Fruit fly (Drosophila melanogaster): ENCODE data around the gene CG10311.

Gene CG10311

dm6 chr3R:16353195-16353594, 3.6 kb downstream of the CG10311 start:
- TF ChIP-seq fd85E (GFP tag; optimal IDR thresholded peaks at IDR 0.05) (no peak), CG1621 (tag; optimal IDR thresholded peaks at IDR 0.05) (peak; percentile 0)

dm6 chr3R:16352039-16352438, 4.8 kb downstream of the CG10311 start:
- peak; percentile 100 for TF ChIP-seq svp (GFP tag)
- no peak for TF ChIP-seq CG6854 (GFP tag; optimal IDR thresholded peaks at IDR 0.05)

dm6 chr3R:16351044-16351443, 5.8 kb downstream of the CG10311 start:
- TF ChIP-seq svp (GFP tag) (peak; percentile 61), Eip75B (GFP tag; optimal IDR thresholded peaks at IDR 0.05) (peak; percentile 24), pdm3 (GFP tag; optimal IDR thresholded peaks at IDR 0.05) (no peak)

DNA sequence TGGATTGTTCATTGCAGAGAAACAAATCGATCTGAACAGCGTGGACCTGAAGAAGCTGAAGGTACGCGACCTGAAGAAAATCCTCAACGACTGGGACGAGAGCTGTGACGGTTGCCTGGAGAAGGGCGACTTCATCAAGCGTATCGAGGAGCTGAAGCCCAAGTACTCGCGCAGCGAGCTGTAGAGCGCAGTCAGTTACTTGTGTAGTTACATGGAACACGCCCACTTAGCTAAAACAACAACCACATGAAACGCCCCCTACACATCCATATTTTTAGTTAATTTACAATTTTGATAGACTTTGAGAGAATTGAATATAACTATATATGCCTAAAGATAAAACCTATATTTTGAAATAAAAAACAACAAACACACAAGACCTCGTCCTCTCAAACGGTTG, 6.4 kb downstream of the CG10311 start:
- no peak for TF ChIP-seq Hr4 (GFP tag; optimal IDR thresholded peaks at IDR 0.05)
- no peak for TF ChIP-seq pdm3 (GFP tag; optimal IDR thresholded peaks at IDR 0.05)

DNA sequence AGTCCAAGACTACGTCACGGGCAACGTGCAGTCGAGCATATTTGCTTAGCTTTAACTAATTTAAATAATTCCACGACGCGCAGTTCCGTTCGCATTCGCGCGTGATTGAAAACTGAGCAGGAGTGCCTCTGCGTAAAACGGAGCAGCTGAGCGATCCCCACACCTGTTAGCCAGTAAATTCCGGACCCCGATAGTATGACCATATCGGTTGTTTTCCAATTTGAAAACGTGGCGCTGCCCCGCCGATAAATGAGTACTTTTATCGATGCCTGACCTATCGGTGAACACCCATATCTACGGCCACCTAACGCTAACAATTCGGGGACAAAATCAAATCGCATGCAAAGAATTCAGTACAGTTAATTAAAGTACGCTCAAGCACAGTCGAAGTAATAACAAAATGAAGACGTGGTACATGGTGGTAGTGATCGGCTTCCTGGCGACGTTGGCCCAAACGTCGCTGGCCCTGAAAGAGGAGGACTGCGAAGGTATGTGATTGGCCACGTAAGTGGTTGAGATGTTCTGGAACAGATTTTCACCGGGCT, 7.6 kb downstream of the CG10311 start, which contains the start of the genes CG14879 and Manf:
CG14879 (minus strand) TSS at position 116 of the 545 bp plus-strand sequence.
Manf (plus strand) TSS at position 294 of the 545 bp plus-strand sequence.
- TF ChIP-seq CG10631 (GFP tag; optimal IDR thresholded peaks at IDR 0.05) = no peak
- TF ChIP-seq Smox (GFP tag; optimal IDR thresholded peaks at IDR 0.05) = no peak
- peak; percentile 2 for TF ChIP-seq topi (GFP tag; optimal IDR thresholded peaks at IDR 0.05)
- TF ChIP-seq Hr39 (GFP tag; optimal IDR thresholded peaks at IDR 0.05) = no peak
- no peak for TF ChIP-seq CG4318 (GFP tag; optimal IDR thresholded peaks at IDR 0.05)
- no peak for TF ChIP-seq OdsH (GFP tag; optimal IDR thresholded peaks at IDR 0.05)
- no peak for TF ChIP-seq CG6276 (GFP tag; optimal IDR thresholded peaks at IDR 0.05)
- peak; percentile 97 for TF ChIP-seq CG1621 (tag; optimal IDR thresholded peaks at IDR 0.05)
- peak; percentile 63 for TF ChIP-seq fkh (GFP tag; optimal IDR thresholded peaks at IDR 0.05)
- TF ChIP-seq Eip78C (GFP tag) = peak; percentile 28
- no peak for TF ChIP-seq Eip93F (GFP tag; optimal IDR thresholded peaks at IDR 0.05)

- TF ChIP-seq CG11902 (GFP tag; optimal IDR thresholded peaks at IDR 0.05) = no peak
- no peak for TF ChIP-seq CG15336 (GFP tag; IDR thresholded peaks at IDR 0.05)
- TF ChIP-seq Blimp-1 (GFP tag; optimal IDR thresholded peaks at IDR 0.05) = no peak
- TF ChIP-seq OdsH (GFP tag; optimal IDR thresholded peaks at IDR 0.05) = no peak
- TF ChIP-seq CG34406 (GFP tag; optimal IDR thresholded peaks at IDR 0.05) = no peak
- TF ChIP-seq CG6276 (GFP tag; optimal IDR thresholded peaks at IDR 0.05) = no peak
- TF ChIP-seq Eip78C (GFP tag) = no peak
- TF ChIP-seq fd85E (GFP tag; optimal IDR thresholded peaks at IDR 0.05) = no peak
- TF ChIP-seq esn (GFP tag; optimal IDR thresholded peaks at IDR 0.05) = no peak
- TF ChIP-seq CG10631 (GFP tag; optimal IDR thresholded peaks at IDR 0.05) = no peak
- no peak for TF ChIP-seq CG1621 (tag; optimal IDR thresholded peaks at IDR 0.05)
Measured at dm6 chr3R:16348289-16348688, 8.5 kb downstream of the CG10311 start.

DNA sequence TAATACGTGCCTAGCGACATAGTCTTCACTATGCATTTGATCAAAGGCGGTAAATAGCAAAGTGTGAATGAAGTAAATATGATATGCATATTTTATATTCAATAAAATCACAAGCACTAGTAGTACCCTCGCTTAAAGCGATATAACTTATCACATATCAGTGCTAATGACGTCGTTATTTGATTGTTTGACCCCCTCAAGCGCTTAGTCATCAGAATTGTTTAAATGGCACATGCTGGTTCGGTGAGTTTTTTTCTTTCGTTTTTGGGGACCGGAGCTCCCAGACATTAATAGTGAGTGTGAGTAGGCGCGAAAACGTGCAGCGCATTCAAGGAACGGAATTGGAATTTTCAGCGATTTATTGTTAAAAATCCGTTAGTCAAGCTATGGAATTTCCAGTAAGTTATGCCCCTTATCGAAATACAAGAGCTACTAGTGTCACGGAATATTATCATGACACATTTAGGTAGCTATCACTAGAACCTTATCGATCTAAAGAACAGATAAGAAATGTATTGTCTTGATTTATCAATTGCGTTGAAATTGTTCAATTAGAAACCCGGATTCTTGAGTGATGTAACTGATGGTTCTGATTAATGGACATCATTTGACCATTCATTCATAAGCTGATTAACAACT, 9.1 kb downstream of the CG10311 start:
- TF ChIP-seq pdm3 (GFP tag; optimal IDR thresholded peaks at IDR 0.05) = no peak
- peak; percentile 53 for TF ChIP-seq fkh (GFP tag; optimal IDR thresholded peaks at IDR 0.05)
- TF ChIP-seq CG6808 (GFP tag; optimal IDR thresholded peaks at IDR 0.05) = no peak
- no peak for TF ChIP-seq Hr38 (GFP tag; optimal IDR thresholded peaks at IDR 0.05)
- no peak for TF ChIP-seq CG11762 (GFP tag; optimal IDR thresholded peaks at IDR 0.05; ENCODE audit: insufficient read depth)

- TF ChIP-seq fd59A (GFP tag; optimal IDR thresholded peaks at IDR 0.05) (peak; percentile 14), Gug (GFP tag; IDR thresholded peaks at IDR 0.05) (peak; percentile 23; the same call in 1 of the 2 replicates), Hr4 (GFP tag; optimal IDR thresholded peaks at IDR 0.05) (peak; percentile 81), net (GFP tag; optimal IDR thresholded peaks at IDR 0.05) (peak; percentile 31), CG3032 (tag; optimal IDR thresholded peaks at IDR 0.05) (peak; percentile 76), dsx (GFP tag; optimal IDR thresholded peaks at IDR 0.05; ENCODE audit: poor library complexity, severe bottlenecking) (peak; percentile 79), CG6163 (GFP tag; IDR thresholded peaks at IDR 0.05) (peak; percentile 37; the same call in 1 of the 3 replicates), CG8632 (GFP tag; optimal IDR thresholded peaks at IDR 0.05) (peak; percentile 68), ss (GFP tag; optimal IDR thresholded peaks at IDR 0.05) (peak in 1 of 2 experiments; percentile 75), CG10669 (GFP tag; optimal IDR thresholded peaks at IDR 0.05) (peak; percentile 56), CG34406 (GFP tag; optimal IDR thresholded peaks at IDR 0.05) (peak; percentile 60), acj6 (GFP tag; optimal IDR thresholded peaks at IDR 0.05) (peak; percentile 77), Hr39 (GFP tag; optimal IDR thresholded peaks at IDR 0.05) (peak; percentile 85), CG10631 (GFP tag; optimal IDR thresholded peaks at IDR 0.05) (peak; percentile 82)
Measured at dm6 chr3R:16341817-16342374, 14.9 kb downstream of the CG10311 start, which contains the start of the genes SF2 and pad. Gene SF2, minus strand, starts transcription at chr3R:16341988. Gene pad, plus strand, starts transcription at chr3R:16342318.
